Fruit fly (Drosophila melanogaster): ENCODE data around the gene BG642312.

The BG642312 gene

dm6 chr3L:6220187-6220586 is 13.0 kb downstream of the BG642312 start, which contains the start of gene CG33946 (continued):
- TF ChIP-seq CG30431 (GFP tag; optimal IDR thresholded peaks at IDR 0.05) (peak; percentile 35), kni (GFP tag; optimal IDR thresholded peaks at IDR 0.05) (no peak), CG4328 (GFP tag; optimal IDR thresholded peaks at IDR 0.05) (no peak), CG11085 (GFP tag; IDR thresholded peaks at IDR 0.05) (no peak), maf-S (GFP tag; optimal IDR thresholded peaks at IDR 0.05) (no peak), CG10654 (GFP tag; optimal IDR thresholded peaks at IDR 0.05) (peak; percentile 21), Mrtf (GFP tag; IDR thresholded peaks at IDR 0.05) (no peak), Mes4 (GFP tag; optimal IDR thresholded peaks at IDR 0.05) (no peak), zen2 (GFP tag; IDR thresholded peaks at IDR 0.05; ENCODE audit: partially characterized antibody) (no peak), croc (GFP tag; conservative IDR thresholded peaks at IDR 0.05) (no peak), Gug (GFP tag; IDR thresholded peaks at IDR 0.05) (peak; percentile 24; the same call in 1 of the 4 replicates), Nf-YC (tag; optimal IDR thresholded peaks at IDR 0.05) (no peak), Dp (GFP tag; optimal IDR thresholded peaks at IDR 0.05) (no peak), fd64A (GFP tag; optimal IDR thresholded peaks at IDR 0.05) (no peak), CG31365 (tag; optimal IDR thresholded peaks at IDR 0.05) (no peak), CG7745 (tag; optimal IDR thresholded peaks at IDR 0.05) (no peak), CG1792 (GFP tag; optimal IDR thresholded peaks at IDR 0.05) (no peak), tna (GFP tag; IDR thresholded peaks at IDR 0.05; ENCODE audit: partially characterized antibody) (no peak), CG17568 (GFP tag; optimal IDR thresholded peaks at IDR 0.05) (no peak), CG12071 (GFP tag; optimal IDR thresholded peaks at IDR 0.05) (no peak), CG14860 (GFP tag; IDR thresholded peaks at IDR 0.05; ENCODE audit: partially characterized antibody) (no peak), fu2 (GFP tag; optimal IDR thresholded peaks at IDR 0.05) (no peak), CG13775 (GFP tag; optimal IDR thresholded peaks at IDR 0.05) (peak; percentile 33), CG17361 (GFP tag; IDR thresholded peaks at IDR 0.05) (0 out of 3 replicates have a peak, but pooled peaks have one; percentile 22), CG10431 (GFP tag; optimal IDR thresholded peaks at IDR 0.05) (no peak), CG8924 (tag; optimal IDR thresholded peaks at IDR 0.05) (no peak), CG3995 (GFP tag; optimal IDR thresholded peaks at IDR 0.05) (no peak), phol (tag; optimal IDR thresholded peaks at IDR 0.05) (peak; percentile 43), sisA (GFP tag; IDR thresholded peaks at IDR 0.05) (peak; percentile 48), Nf-YA (GFP tag; IDR thresholded peaks at IDR 0.05) (no peak), oc (tag; optimal IDR thresholded peaks at IDR 0.05) (no peak), gsb (GFP tag; IDR thresholded peaks at IDR 0.05) (no peak), CG4854 (GFP tag; optimal IDR thresholded peaks at IDR 0.05) (no peak), ERR (GFP tag; optimal IDR thresholded peaks at IDR 0.05) (no peak), dysf (GFP tag; IDR thresholded peaks at IDR 0.05) (peak; percentile 24; the same call in 1 of the 3 replicates), CG6683 (GFP tag; optimal IDR thresholded peaks at IDR 0.05) (no peak), CG7928 (GFP tag; optimal IDR thresholded peaks at IDR 0.05) (no peak), ken (GFP tag; IDR thresholded peaks at IDR 0.05) (peak; percentile 45; the same call in 2 of the 3 replicates), unpg (GFP tag; optimal IDR thresholded peaks at IDR 0.05) (no peak), Fer3 (tag; optimal IDR thresholded peaks at IDR 0.05) (no peak), chinmo (GFP tag; IDR thresholded peaks at IDR 0.05; ENCODE audit: partially characterized antibody) (no peak), D19B (GFP tag; optimal IDR thresholded peaks at IDR 0.05) (no peak), CG31441 (GFP tag; IDR thresholded peaks at IDR 0.05) (no peak), CG4360 (GFP tag; IDR thresholded peaks at IDR 0.05) (no peak), ssp (GFP tag; IDR thresholded peaks at IDR 0.05) (no peak), shn (GFP tag; optimal IDR thresholded peaks at IDR 0.05) (peak; percentile 25), usp (GFP tag; optimal IDR thresholded peaks at IDR 0.05) (no peak), CG9797 (GFP tag; optimal IDR thresholded peaks at IDR 0.05) (no peak), Aef1 (GFP tag; IDR thresholded peaks at IDR 0.05) (0 out of 3 replicates have a peak, but pooled peaks have one; percentile 23), CG12769 (tag; optimal IDR thresholded peaks at IDR 0.05) (no peak), B-H1 (GFP tag; IDR thresholded peaks at IDR 0.05) (no peak), CG12155 (GFP tag; optimal IDR thresholded peaks at IDR 0.05) (no peak)
